Fruit fly (Drosophila melanogaster) Kc167 (cell line): ENCODE results near the gene CG8419.

Experiments used
- Myc ChIP-seq: fragments of >200 bp; optimal IDR thresholded peaks from 2 replicates; lab custom pipeline; 2017; ENCODE audit warnings: missing external identifiers
- h ChIP-seq: fragments of >200 bp; optimal IDR thresholded peaks from 3 replicates; lab custom pipeline; 2018; ENCODE audit warnings: missing external identifiers
- insv ChIP-seq: fragments of >200 bp; optimal IDR thresholded peaks from 3 replicates; lab custom pipeline; 2018; ENCODE audit warnings: missing external identifiers
- psq ChIP-seq: fragments of >200 bp; optimal IDR thresholded peaks from 2 replicates; lab custom pipeline; 2017; ENCODE audit warnings: missing external identifiers
- ttk ChIP-seq: sonication (Bioruptor generic); optimal IDR thresholded peaks from 2 replicates; lab custom pipeline; 2017; ENCODE audit warnings: missing external identifiers

DNA sequence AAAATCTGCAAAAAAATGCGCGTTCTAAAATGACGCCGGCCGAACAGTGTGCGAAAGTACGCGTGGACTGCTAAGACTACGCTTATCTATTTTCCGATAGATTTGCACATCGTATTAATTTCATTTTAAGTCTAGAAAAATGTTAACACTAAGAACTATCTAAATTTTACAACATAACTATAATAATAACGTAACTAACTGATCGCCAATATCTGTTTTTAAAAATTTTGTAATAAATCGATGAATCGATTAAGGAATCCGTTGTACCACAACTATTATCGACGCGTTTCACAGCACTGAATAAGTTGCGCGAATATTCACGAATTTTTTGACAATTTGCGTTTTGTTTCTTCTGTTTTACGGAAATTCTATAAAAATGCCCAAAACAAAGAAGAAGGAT is 5.1 kb downstream of the CG8419 start, which contains the start of gene Ssb-c31a:
- no peak for TF ChIP-seq ttk (lab: Kevin White, UChicago)
- TF ChIP-seq h (lab: Kevin White, UChicago) = no peak
- TF ChIP-seq psq (lab: Kevin White, UChicago) = no peak
- TF ChIP-seq insv = no peak
- no peak for TF ChIP-seq Myc (lab: Kevin White, UChicago)
